Fruit fly (Drosophila melanogaster): ENCODE data around the gene CG13625.

Gene CG13625

DNA sequence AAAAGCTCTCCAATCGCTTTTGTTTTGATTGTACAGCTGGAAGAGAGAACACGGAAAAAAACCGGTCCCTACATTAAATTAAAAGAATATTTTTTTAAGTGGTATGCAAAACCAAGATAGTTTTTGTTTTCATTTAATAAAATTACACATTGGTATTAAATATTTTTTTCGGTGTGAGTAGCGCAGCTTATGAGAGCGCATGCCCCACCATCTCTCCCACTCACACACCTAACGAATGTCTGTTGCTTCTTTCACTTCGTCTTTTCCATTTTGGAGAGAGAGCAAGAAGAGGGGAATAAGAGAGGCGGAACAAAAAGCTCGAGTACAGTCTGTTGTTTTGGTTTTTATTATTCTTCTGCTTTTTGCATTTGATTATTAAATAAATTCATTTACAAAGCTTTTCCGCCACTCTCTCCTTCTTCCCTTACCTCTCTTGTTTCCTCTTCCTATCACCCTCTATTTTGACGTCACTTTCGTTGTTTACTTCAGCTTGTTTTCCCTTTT, 12.4 kb downstream of the CG13625 start (continued):
- TF ChIP-seq Hr78 (GFP tag; optimal IDR thresholded peaks at IDR 0.05) = peak in 1 of 2 experiments; percentile 90
- no peak for TF ChIP-seq HLH4C (GFP tag; IDR thresholded peaks at IDR 0.05; ENCODE audit: partially characterized antibody)
- TF ChIP-seq Ravus (GFP tag; IDR thresholded peaks at IDR 0.05) = peak; percentile 94
- TF ChIP-seq org-1 (GFP tag; optimal IDR thresholded peaks at IDR 0.05) = peak; percentile 96
- peak; percentile 99 for TF ChIP-seq CG12659 (GFP tag; optimal IDR thresholded peaks at IDR 0.05)
- TF ChIP-seq C15 (GFP tag; IDR thresholded peaks at IDR 0.05) = peak; percentile 93
- TF ChIP-seq PHDP (tag; optimal IDR thresholded peaks at IDR 0.05) = peak; percentile 99
- peak; percentile 90 for TF ChIP-seq gt (GFP tag; IDR thresholded peaks at IDR 0.05)
- TF ChIP-seq cg (GFP tag; optimal IDR thresholded peaks at IDR 0.05) = peak; percentile 67
- TF ChIP-seq CHES-1-like (GFP tag; optimal IDR thresholded peaks at IDR 0.05) = peak; percentile 93
- TF ChIP-seq Bteb2 (GFP tag; optimal IDR thresholded peaks at IDR 0.05) = peak; percentile 97
- peak; percentile 99 for TF ChIP-seq CG10366 (GFP tag; IDR thresholded peaks at IDR 0.05)
- peak; percentile 96 for TF ChIP-seq CG3838 (GFP tag; optimal IDR thresholded peaks at IDR 0.05)
- TF ChIP-seq Neu2 (GFP tag; optimal IDR thresholded peaks at IDR 0.05; ENCODE audit: borderline replicate concordance) = peak; percentile 40
- TF ChIP-seq Xbp1 (GFP tag; optimal IDR thresholded peaks at IDR 0.05) = peak; percentile 98
- peak; percentile 96 for TF ChIP-seq Fer2 (tag; optimal IDR thresholded peaks at IDR 0.05)
- TF ChIP-seq Xrp1 (GFP tag; IDR thresholded peaks at IDR 0.05) = peak; percentile 98
- peak; percentile 99 for TF ChIP-seq CG5953 (GFP tag; IDR thresholded peaks at IDR 0.05)
- peak; percentile 97 for TF ChIP-seq tin (GFP tag; optimal IDR thresholded peaks at IDR 0.05)
- TF ChIP-seq CG5245 (GFP tag; optimal IDR thresholded peaks at IDR 0.05) = peak; percentile 96
- TF ChIP-seq CG30431 (GFP tag; optimal IDR thresholded peaks at IDR 0.05) = peak; percentile 83
- TF ChIP-seq chinmo (GFP tag; IDR thresholded peaks at IDR 0.05; ENCODE audit: partially characterized antibody) = peak; percentile 74; the same call in 2 of the 4 replicates
- TF ChIP-seq CG11247 (GFP tag; IDR thresholded peaks at IDR 0.05) = peak; percentile 99
- peak; percentile 98 for TF ChIP-seq CG32772 (GFP tag; IDR thresholded peaks at IDR 0.05)
- TF ChIP-seq CG4404 (GFP tag; IDR thresholded peaks at IDR 0.05) = peak; percentile 87
- peak; percentile 98 for TF ChIP-seq lilli (GFP tag; optimal IDR thresholded peaks at IDR 0.05)
- TF ChIP-seq Elba2 (GFP tag; optimal IDR thresholded peaks at IDR 0.05) = no peak
- TF ChIP-seq CG31365 (tag; optimal IDR thresholded peaks at IDR 0.05) = peak; percentile 88
- TF ChIP-seq NC2β (GFP tag; optimal IDR thresholded peaks at IDR 0.05) = peak; percentile 92
- peak; percentile 98 for TF ChIP-seq Mrtf (GFP tag; IDR thresholded peaks at IDR 0.05)
- peak; percentile 90 for TF ChIP-seq CG1603 (tag; optimal IDR thresholded peaks at IDR 0.05)
- peak; percentile 91 for TF ChIP-seq ssp (GFP tag; IDR thresholded peaks at IDR 0.05)
- peak; percentile 95 for TF ChIP-seq CG10654 (GFP tag; optimal IDR thresholded peaks at IDR 0.05)
- TF ChIP-seq sim (GFP tag; IDR thresholded peaks at IDR 0.05) = peak; percentile 94
- peak; percentile 99 for TF ChIP-seq slbo (GFP tag; IDR thresholded peaks at IDR 0.05)
- peak; percentile 96 for TF ChIP-seq CG11504 (tag; optimal IDR thresholded peaks at IDR 0.05)
- TF ChIP-seq CG1529 (GFP tag; optimal IDR thresholded peaks at IDR 0.05) = peak; percentile 96
- TF ChIP-seq Eip74EF (GFP tag; optimal IDR thresholded peaks at IDR 0.05) = peak in 1 of 2 experiments; percentile 98
- TF ChIP-seq br (optimal IDR thresholded peaks at IDR 0.05) = no peak
- peak; percentile 90 for TF ChIP-seq CG8290 (GFP tag; optimal IDR thresholded peaks at IDR 0.05)
- TF ChIP-seq CG8290 (tag; optimal IDR thresholded peaks at IDR 0.05) = peak; percentile 62 to 92
- peak; percentile 97 for TF ChIP-seq CG1647 (GFP tag; optimal IDR thresholded peaks at IDR 0.05)
- TF ChIP-seq CG6765 (GFP tag; optimal IDR thresholded peaks at IDR 0.05) = peak; percentile 99
- TF ChIP-seq h (optimal IDR thresholded peaks at IDR 0.05) = no peak
- TF ChIP-seq kah (GFP tag; optimal IDR thresholded peaks at IDR 0.05) = peak; percentile 91
- peak; percentile 86 for TF ChIP-seq CG2116 (GFP tag; optimal IDR thresholded peaks at IDR 0.05)
- peak; percentile 84 for TF ChIP-seq CG17912 (GFP tag; optimal IDR thresholded peaks at IDR 0.05)
- TF ChIP-seq Myb (GFP tag; optimal IDR thresholded peaks at IDR 0.05) = peak; percentile 80
- TF ChIP-seq CG3995 (GFP tag; optimal IDR thresholded peaks at IDR 0.05) = peak; percentile 79
- no peak for TF ChIP-seq bbx (GFP tag; IDR thresholded peaks at IDR 0.05; ENCODE audit: partially characterized antibody)
- TF ChIP-seq run (tag; optimal IDR thresholded peaks at IDR 0.05) = peak; percentile 97
- peak; percentile 97 for TF ChIP-seq sug (tag; optimal IDR thresholded peaks at IDR 0.05)

Data from whole organism, embryonic.